Worm (Caenorhabditis elegans) whole organism, late embryonic: Measurements from ENCODE around the gene F20D6.11.
A peak's percentile ranks its signal among the peaks of the same experiment; 100 is the strongest.

Experiments used
- C38D4.7 ChIP-seq: fragments of 200-800 bp; sonication (Bioruptor generic); optimal IDR thresholded peaks from 2 replicates; lab custom pipeline; 2018; ENCODE audit warnings: mild to moderate bottlenecking, missing genetic modification characterization, moderate library complexity, missing compliant biosample characterization
- F13H6.1 ChIP-seq: sonication (generic microtip); optimal IDR thresholded peaks from 2 replicates; lab custom pipeline; 2016; ENCODE audit warnings: missing genetic modification characterization, missing compliant biosample characterization
- K02D7.2 ChIP-seq: sonication (generic microtip); optimal IDR thresholded peaks from 2 replicates; lab custom pipeline; 2017; ENCODE audit warnings: mild to moderate bottlenecking, missing genetic modification characterization, missing compliant biosample characterization
- K09A11.1 ChIP-seq: sonication (generic microtip); optimal IDR thresholded peaks from 2 replicates; lab custom pipeline; 2017; ENCODE audit warnings: antibody characterized with exemption, mild to moderate bottlenecking, missing genetic modification characterization, missing compliant biosample characterization; ENCODE audit not compliant: insufficient read depth
- ahr-1 ChIP-seq: sonication (generic microtip); optimal IDR thresholded peaks from 2 replicates; lab custom pipeline; 2016; ENCODE audit warnings: missing genetic modification characterization, missing compliant biosample characterization
- ceh-18 ChIP-seq: sonication (generic microtip); optimal IDR thresholded peaks from 2 replicates; lab custom pipeline; 2016; ENCODE audit warnings: missing genetic modification characterization, missing compliant biosample characterization
- ceh-19 ChIP-seq: fragments of 200-800 bp; sonication (Bioruptor generic); optimal IDR thresholded peaks from 2 replicates; lab custom pipeline; 2018; ENCODE audit warnings: mild to moderate bottlenecking, missing genetic modification characterization, missing compliant biosample characterization
- ceh-22 ChIP-seq: sonication (generic microtip); optimal IDR thresholded peaks from 2 replicates; lab custom pipeline; 2017; ENCODE audit warnings: missing biosample characterization, missing genetic modification characterization
- ceh-24 ChIP-seq: sonication (generic microtip); optimal IDR thresholded peaks from 2 replicates; lab custom pipeline; 2016; ENCODE audit warnings: mild to moderate bottlenecking, missing genetic modification characterization, missing compliant biosample characterization
- ceh-30 ChIP-seq: fragments of 150-350 bp; optimal IDR thresholded peaks from 2 replicates; lab custom pipeline; 2014; ENCODE audit warnings: missing biosample characterization, missing genetic modification characterization
- ceh-45 ChIP-seq: fragments of 200-800 bp; sonication (Bioruptor generic); IDR thresholded peaks from 2 replicates; pipeline ENCODE4 v1.3.6; 2022; ENCODE audit warnings: missing genetic modification reagents, missing genetic modification characterization, missing compliant biosample characterization
- ceh-6 ChIP-seq: fragments of 200-800 bp; sonication (Bioruptor generic); optimal IDR thresholded peaks from 2 replicates; lab custom pipeline; 2018; ENCODE audit warnings: mild to moderate bottlenecking, missing genetic modification characterization, missing compliant biosample characterization
- ceh-9 ChIP-seq: sonication (generic microtip); optimal IDR thresholded peaks from 2 replicates; lab custom pipeline; 2016; ENCODE audit warnings: mild to moderate bottlenecking, missing genetic modification characterization, inconsistent platforms, missing compliant biosample characterization
- dmd-4 ChIP-seq: sonication (generic microtip); optimal IDR thresholded peaks from 2 replicates; lab custom pipeline; 2016; ENCODE audit warnings: borderline replicate concordance, missing genetic modification characterization, missing compliant biosample characterization
- dve-1 ChIP-seq: sonication (generic microtip); optimal IDR thresholded peaks from 2 replicates; lab custom pipeline; 2017; ENCODE audit warnings: antibody characterized with exemption, mild to moderate bottlenecking, missing genetic modification characterization, missing compliant biosample characterization
- elt-4 ChIP-seq: sonication (generic microtip); optimal IDR thresholded peaks from 2 replicates; lab custom pipeline; 2016; ENCODE audit warnings: missing genetic modification characterization, missing compliant biosample characterization
- eyg-1 ChIP-seq: sonication (generic microtip); optimal IDR thresholded peaks from 2 replicates; lab custom pipeline; 2016; ENCODE audit warnings: missing genotype, missing genetic modification characterization, missing compliant biosample characterization
- fax-1 ChIP-seq: sonication (generic microtip); optimal IDR thresholded peaks from 2 replicates; lab custom pipeline; 2016; ENCODE audit warnings: missing genotype, missing genetic modification characterization, missing compliant biosample characterization
- fkh-6 ChIP-seq: sonication (generic microtip); optimal IDR thresholded peaks from 2 replicates; lab custom pipeline; 2016; ENCODE audit warnings: missing genetic modification characterization, missing compliant biosample characterization
- gmeb-2 ChIP-seq: sonication (generic microtip); optimal IDR thresholded peaks from 2 replicates; lab custom pipeline; 2016; ENCODE audit warnings: missing genetic modification characterization, inconsistent platforms, missing compliant biosample characterization
- hlh-13 ChIP-seq: fragments of 200-800 bp; sonication (Bioruptor generic); optimal IDR thresholded peaks from 2 replicates; lab custom pipeline; 2018; ENCODE audit warnings: mild to moderate bottlenecking, missing genetic modification characterization, missing compliant biosample characterization
- hlh-8 ChIP-seq: sonication (generic microtip); optimal IDR thresholded peaks from 2 replicates; lab custom pipeline; 2016; ENCODE audit warnings: missing genotype, missing genetic modification characterization, missing compliant biosample characterization
- lim-6 ChIP-seq: sonication (generic microtip); optimal IDR thresholded peaks from 2 replicates; lab custom pipeline; 2016; ENCODE audit warnings: missing genetic modification characterization, missing compliant biosample characterization
- npax-4 ChIP-seq: sonication (generic microtip); optimal IDR thresholded peaks from 2 replicates; lab custom pipeline; 2016; ENCODE audit warnings: missing genetic modification characterization, missing compliant biosample characterization
- pag-3 ChIP-seq: sonication (generic microtip); optimal IDR thresholded peaks from 2 replicates; lab custom pipeline; 2016; ENCODE audit warnings: missing compliant biosample characterization, missing genetic modification characterization, borderline replicate concordance
- pat-9 ChIP-seq: fragments of 200-800 bp; sonication (Bioruptor generic); optimal IDR thresholded peaks from 2 replicates; lab custom pipeline; 2018; ENCODE audit warnings: mild to moderate bottlenecking, missing genetic modification characterization, moderate library complexity, missing compliant biosample characterization
- pha-4 ChIP-seq: fragments of 150-350 bp; optimal IDR thresholded peaks from 2 replicates; lab custom pipeline; 2018; ENCODE audit warnings: missing biosample characterization, missing genetic modification reagents, missing genetic modification characterization
- pqm-1 ChIP-seq: sonication (generic microtip); optimal IDR thresholded peaks from 2 replicates; lab custom pipeline; 2016; ENCODE audit warnings: missing genetic modification characterization, missing compliant biosample characterization
- pros-1 ChIP-seq: fragments of 150-350 bp; optimal IDR thresholded peaks from 2 replicates; lab custom pipeline; 2014; ENCODE audit warnings: missing biosample characterization, missing genetic modification reagents, missing genetic modification characterization
- ref-2 ChIP-seq: sonication (generic microtip); optimal IDR thresholded peaks from 2 replicates; lab custom pipeline; 2016; ENCODE audit warnings: missing genetic modification characterization, missing compliant biosample characterization
- rnt-1 ChIP-seq: sonication (generic microtip); optimal IDR thresholded peaks from 2 replicates; lab custom pipeline; 2016; ENCODE audit warnings: missing genetic modification characterization, missing compliant biosample characterization
- syd-9 ChIP-seq: sonication (generic microtip); optimal IDR thresholded peaks from 2 replicates; lab custom pipeline; 2016; ENCODE audit warnings: mild to moderate bottlenecking, missing genetic modification characterization, moderate library complexity, missing compliant biosample characterization
- tbx-2 ChIP-seq: sonication (generic microtip); optimal IDR thresholded peaks from 2 replicates; lab custom pipeline; 2016; ENCODE audit warnings: missing genetic modification characterization, missing compliant biosample characterization
- tbx-7 ChIP-seq: sonication (generic microtip); optimal IDR thresholded peaks from 2 replicates; lab custom pipeline; 2016; ENCODE audit warnings: missing genotype, missing genetic modification characterization, missing compliant biosample characterization
- ttx-3 ChIP-seq: sonication (generic microtip); optimal IDR thresholded peaks from 2 replicates; lab custom pipeline; 2016; ENCODE audit warnings: missing genetic modification reagents, missing genetic modification characterization, missing compliant biosample characterization
- unc-3 ChIP-seq, 2 experiments: fragments of 200-800 bp in 1 of 2; sonication (Bioruptor generic) in 1 of 2; sonication (generic microtip) in 1 of 2; conservative IDR thresholded peaks in 1 of 2; optimal IDR thresholded peaks in 1 of 2; 2 replicates each; pipeline versions ENCODE4 v1.3.6 to Lab custom; 2016 to 2022; ENCODE audit warnings: missing compliant biosample characterization in 2 of 2, missing genetic modification characterization in 2 of 2, missing genetic modification reagents in 1 of 2
- unc-55 ChIP-seq: sonication (generic microtip); optimal IDR thresholded peaks from 2 replicates; lab custom pipeline; 2017; ENCODE audit warnings: missing biosample characterization, missing genetic modification reagents, missing genetic modification characterization

F20D6.11 gene

ce11 chrV:8211993-8212392, 13.1 kb upstream of the F20D6.11 start:
- TF ChIP-seq fkh-6 (tag; lab: Kevin White, UChicago) (no peak), K09A11.1 (no peak), F13H6.1 (tag; lab: Kevin White, UChicago) (no peak), hlh-8 (tag; lab: Kevin White, UChicago) (no peak), pag-3 (tag; lab: Kevin White, UChicago) (no peak), gmeb-2 (no peak), npax-4 (tag; lab: Kevin White, UChicago) (no peak), pha-4 (tag; lab: Kevin White, UChicago) (no peak), ceh-45 (GFP tag; lab: Robert Waterston, UW) (no peak), dmd-4 (no peak), ceh-30 (tag; lab: Kevin White, UChicago) (no peak), tbx-7 (tag; lab: Kevin White, UChicago) (no peak), rnt-1 (tag; lab: Kevin White, UChicago) (no peak), pqm-1 (no peak)

- TF ChIP-seq ceh-18 (tag; lab: Kevin White, UChicago) = no peak
- TF ChIP-seq ceh-19 (GFP tag; lab: Kevin White, UChicago) = no peak
- TF ChIP-seq syd-9 (tag; lab: Kevin White, UChicago) = no peak
- no peak for TF ChIP-seq pros-1
- no peak for TF ChIP-seq unc-55
- no peak for TF ChIP-seq eyg-1
- no peak for TF ChIP-seq tbx-2 (tag; lab: Kevin White, UChicago)
- TF ChIP-seq ceh-24 (tag; lab: Kevin White, UChicago) = no peak
- TF ChIP-seq, all 69 proteins: peak for 0
Observed at ce11 chrV:8210527-8210926, 11.6 kb upstream of the F20D6.11 start.

- TF ChIP-seq F13H6.1 (tag; lab: Kevin White, UChicago) (no peak), eyg-1 (no peak), pat-9 (no peak), ceh-6 (GFP tag; lab: Kevin White, UChicago) (no peak), fax-1 (tag; lab: Kevin White, UChicago) (no peak), pqm-1 (no peak), dve-1 (no peak), ceh-22 (tag; lab: Kevin White, UChicago) (no peak), gmeb-2 (no peak), ref-2 (tag; lab: Kevin White, UChicago) (no peak), K02D7.2 (no peak), ceh-9 (tag; lab: Kevin White, UChicago) (no peak), elt-4 (tag; lab: Kevin White, UChicago) (no peak), tbx-2 (tag; lab: Kevin White, UChicago) (no peak), lim-6 (tag; lab: Kevin White, UChicago) (no peak), tbx-7 (tag; lab: Kevin White, UChicago) (no peak), ahr-1 (tag; lab: Kevin White, UChicago) (no peak)
Observed at ce11 chrV:8206931-8207330, 8.0 kb upstream of the F20D6.11 start, which contains the start of gene timp-1. Gene timp-1, plus strand, starts transcription at chrV:8207235.

ce11 chrV:8203085-8203643, 4.3 kb upstream of the F20D6.11 start, which contains the start of gene cest-17:
Gene cest-17, plus strand, starts transcription at chrV:8203332.
- TF ChIP-seq unc-3 (GFP tag; conservative IDR thresholded peaks at IDR 0.05; lab: Robert Waterston, UW) (no peak), unc-3 (tag; optimal IDR thresholded peaks at IDR 0.05; lab: Kevin White, UChicago) (no peak), hlh-13 (GFP tag; lab: Kevin White, UChicago) (no peak), tbx-2 (tag; lab: Kevin White, UChicago) (peak; percentile 20), F13H6.1 (tag; lab: Kevin White, UChicago) (no peak), C38D4.7 (GFP tag; lab: Kevin White, UChicago) (no peak), dmd-4 (no peak), ttx-3 (no peak)
- TF ChIP-seq, all 69 proteins: peak for 1
